Worm (Caenorhabditis elegans) whole organism, mixed stage, embryonic: ENCODE results near the gene nhr-88.

ENCODE experiments used
- M03D4.4 ChIP-seq: sonication (generic microtip); optimal IDR thresholded peaks from 2 replicates; lab custom pipeline; 2017; ENCODE audit warnings: mild to moderate bottlenecking, missing genetic modification characterization, missing compliant biosample characterization
- bed-3 ChIP-seq: fragments of 200-800 bp; sonication (Bioruptor generic); optimal IDR thresholded peaks from 3 replicates; lab custom pipeline; 2018; ENCODE audit warnings: mild to moderate bottlenecking, missing genetic modification characterization, moderate library complexity, missing compliant biosample characterization
- blmp-1 ChIP-seq: fragments of 150-350 bp; optimal IDR thresholded peaks from 2 replicates; lab custom pipeline; 2014; ENCODE audit warnings: missing biosample characterization, missing genetic modification characterization
- ceh-39 ChIP-seq: fragments of 150-350 bp; optimal IDR thresholded peaks from 2 replicates; lab custom pipeline; 2014; ENCODE audit warnings: missing biosample characterization, missing genetic modification characterization
- ceh-43 ChIP-seq: fragments of 200-800 bp; sonication (Bioruptor generic); optimal IDR thresholded peaks from 2 replicates; lab custom pipeline; 2018; ENCODE audit warnings: mild to moderate bottlenecking, missing genetic modification characterization, moderate library complexity, missing compliant biosample characterization
- ceh-83 ChIP-seq: fragments of 200-800 bp; sonication (Bioruptor generic); optimal IDR thresholded peaks from 2 replicates; lab custom pipeline; 2018; ENCODE audit warnings: mild to moderate bottlenecking, missing genetic modification characterization, missing compliant biosample characterization
- ces-1 ChIP-seq: fragments of 150-350 bp; optimal IDR thresholded peaks from 2 replicates; lab custom pipeline; 2014; ENCODE audit warnings: missing biosample characterization, missing genetic modification reagents, missing genetic modification characterization
- cnd-1 ChIP-seq: fragments of 200-800 bp; sonication (Bioruptor generic); optimal IDR thresholded peaks from 2 replicates; lab custom pipeline; 2018; ENCODE audit warnings: mild to moderate bottlenecking, missing genetic modification characterization, missing compliant biosample characterization
- drap-1 ChIP-seq: fragments of 200-800 bp; sonication (Bioruptor generic); optimal IDR thresholded peaks from 3 replicates; lab custom pipeline; 2018; ENCODE audit warnings: mild to moderate bottlenecking, missing genetic modification characterization, missing compliant biosample characterization
- elt-3 ChIP-seq: fragments of 150-350 bp; optimal IDR thresholded peaks from 2 replicates; lab custom pipeline; 2014; ENCODE audit warnings: missing biosample characterization, missing genetic modification characterization
- flh-1 ChIP-seq: fragments of 200-800 bp; sonication (Bioruptor generic); optimal IDR thresholded peaks from 2 replicates; lab custom pipeline; 2018; ENCODE audit warnings: mild to moderate bottlenecking, missing genetic modification characterization, moderate library complexity, missing compliant biosample characterization
- ham-2 ChIP-seq: fragments of 200-800 bp; sonication (Bioruptor generic); optimal IDR thresholded peaks from 2 replicates; lab custom pipeline; 2018; ENCODE audit warnings: mild to moderate bottlenecking, missing genetic modification characterization, missing compliant biosample characterization
- hlh-1 ChIP-seq: fragments of 150-350 bp; optimal IDR thresholded peaks from 2 replicates; lab custom pipeline; 2014; ENCODE audit warnings: missing biosample characterization, missing genetic modification reagents, missing genetic modification characterization
- lin-13 ChIP-seq: fragments of 150-350 bp; optimal IDR thresholded peaks from 2 replicates; lab custom pipeline; 2014; ENCODE audit warnings: missing biosample characterization, missing genetic modification characterization
- lin-32 ChIP-seq: fragments of 200-800 bp; sonication (Bioruptor generic); optimal IDR thresholded peaks from 2 replicates; lab custom pipeline; 2018; ENCODE audit warnings: mild to moderate bottlenecking, missing genetic modification characterization, missing compliant biosample characterization
- lsy-2 ChIP-seq: fragments of 150-350 bp; optimal IDR thresholded peaks from 2 replicates; lab custom pipeline; 2014; ENCODE audit warnings: missing biosample characterization, missing genetic modification characterization
- mab-5 ChIP-seq: fragments of 150-350 bp; optimal IDR thresholded peaks from 2 replicates; lab custom pipeline; 2014; ENCODE audit warnings: missing biosample characterization, missing genetic modification characterization
- mep-1 ChIP-seq: fragments of 150-350 bp; optimal IDR thresholded peaks from 2 replicates; lab custom pipeline; 2017; ENCODE audit warnings: missing biosample characterization, missing genetic modification reagents, missing genetic modification characterization, inconsistent platforms
- mls-2 ChIP-seq: sonication (generic microtip); optimal IDR thresholded peaks from 2 replicates; lab custom pipeline; 2016; ENCODE audit warnings: mild to moderate bottlenecking, missing genetic modification characterization, moderate library complexity, missing compliant biosample characterization
- nhr-12 ChIP-seq: fragments of 150-350 bp; optimal IDR thresholded peaks from 2 replicates; lab custom pipeline; 2014; ENCODE audit warnings: missing biosample characterization, missing genetic modification characterization
- nhr-2 ChIP-seq: fragments of 150-350 bp; optimal IDR thresholded peaks from 2 replicates; lab custom pipeline; 2014; ENCODE audit warnings: missing biosample characterization, missing genetic modification characterization
- nhr-237 ChIP-seq: fragments of 150-350 bp; optimal IDR thresholded peaks from 2 replicates; lab custom pipeline; 2014; ENCODE audit warnings: missing biosample characterization, missing genetic modification characterization
- nhr-28 ChIP-seq: fragments of 150-350 bp; optimal IDR thresholded peaks from 2 replicates; lab custom pipeline; 2014; ENCODE audit warnings: missing biosample characterization, missing genetic modification characterization
- nhr-76 ChIP-seq: sonication (generic microtip); optimal IDR thresholded peaks from 2 replicates; lab custom pipeline; 2017; ENCODE audit warnings: missing biosample characterization, missing genetic modification characterization
- pha-4 ChIP-seq: fragments of 150-350 bp; optimal IDR thresholded peaks from 2 replicates; lab custom pipeline; 2018; ENCODE audit warnings: missing biosample characterization, missing genetic modification reagents, missing genetic modification characterization
- sptf-1 ChIP-seq: sonication (generic microtip); optimal IDR thresholded peaks from 2 replicates; lab custom pipeline; 2017; ENCODE audit warnings: mild to moderate bottlenecking, missing genetic modification characterization, moderate library complexity, missing compliant biosample characterization
- tbx-8 ChIP-seq: fragments of 200-800 bp; sonication (Bioruptor generic); optimal IDR thresholded peaks from 2 replicates; lab custom pipeline; 2018; ENCODE audit warnings: mild to moderate bottlenecking, missing genetic modification characterization, moderate library complexity, missing compliant biosample characterization
- unc-120 ChIP-seq: sonication (generic microtip); optimal IDR thresholded peaks from 2 replicates; lab custom pipeline; 2017; ENCODE audit warnings: missing genetic modification characterization, missing compliant biosample characterization; ENCODE audit not compliant: poor library complexity, severe bottlenecking
- unc-39 ChIP-seq: fragments of 150-350 bp; optimal IDR thresholded peaks from 2 replicates; lab custom pipeline; 2014; ENCODE audit warnings: missing biosample characterization, missing genetic modification characterization
- unc-62 ChIP-seq: fragments of 150-350 bp; optimal IDR thresholded peaks from 2 replicates; lab custom pipeline; 2014; ENCODE audit warnings: missing biosample characterization, missing genetic modification reagents, missing genetic modification characterization
- zip-8 ChIP-seq: fragments of 150-350 bp; optimal IDR thresholded peaks from 2 replicates; lab custom pipeline; 2014; ENCODE audit warnings: missing biosample characterization, missing genetic modification characterization
- ztf-11 ChIP-seq: fragments of 150-350 bp; optimal IDR thresholded peaks from 2 replicates; lab custom pipeline; 2014; ENCODE audit warnings: missing biosample characterization, missing genetic modification characterization

The nhr-88 gene

DNA sequence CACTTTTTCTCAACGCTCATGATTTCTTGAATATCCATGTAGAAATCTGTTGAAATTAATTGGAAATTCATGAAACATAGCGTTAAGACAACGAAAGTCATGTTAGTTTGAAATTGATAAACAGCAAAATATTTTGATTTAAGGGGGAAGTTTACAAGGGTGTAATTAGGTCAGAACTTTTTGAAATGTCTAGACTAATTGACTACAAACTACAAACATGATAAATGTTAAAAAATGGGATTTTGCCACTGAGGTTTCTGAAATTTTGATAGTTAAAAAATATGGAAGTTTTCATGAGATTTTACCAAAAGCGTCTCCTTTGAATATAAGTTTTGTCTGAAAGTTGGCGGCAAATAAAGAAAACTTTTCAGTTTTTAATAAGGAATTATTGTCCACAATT is 38.6 kb upstream of the nhr-88 start, which contains the start of gene irld-65:
irld-65 (minus strand) TSS at position 101 of the 400 bp plus-strand sequence.
- TF ChIP-seq lin-32 (GFP tag; lab: Kevin White, UChicago) (no peak), flh-1 (GFP tag; lab: Kevin White, UChicago) (no peak), zip-8 (tag; lab: Kevin White, UChicago) (no peak), M03D4.4 (tag; lab: Kevin White, UChicago) (no peak)
- TF ChIP-seq, all 35 proteins: peak for 0

DNA sequence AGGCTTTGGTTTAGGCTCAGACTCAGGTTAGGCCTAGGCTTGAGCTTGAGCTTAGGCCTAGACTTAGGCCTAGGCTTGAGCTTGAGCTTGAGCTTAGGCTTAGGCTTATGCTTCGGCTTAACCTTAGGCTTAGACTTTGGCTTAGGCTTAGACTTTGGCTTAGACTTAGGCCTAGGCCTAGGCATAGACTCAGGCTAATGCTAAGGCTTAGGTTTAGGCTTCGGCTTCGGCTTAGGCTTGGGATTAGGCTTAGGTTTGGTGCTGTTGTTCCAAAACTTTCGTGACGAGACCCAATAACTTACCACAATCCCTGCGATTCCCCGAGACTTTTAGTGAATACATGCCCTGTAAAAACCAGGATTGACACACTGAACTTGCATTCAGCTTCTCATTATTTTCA is 36.8 kb upstream of the nhr-88 start:
- no peak for TF ChIP-seq lin-13 (tag; lab: Kevin White, UChicago)

DNA sequence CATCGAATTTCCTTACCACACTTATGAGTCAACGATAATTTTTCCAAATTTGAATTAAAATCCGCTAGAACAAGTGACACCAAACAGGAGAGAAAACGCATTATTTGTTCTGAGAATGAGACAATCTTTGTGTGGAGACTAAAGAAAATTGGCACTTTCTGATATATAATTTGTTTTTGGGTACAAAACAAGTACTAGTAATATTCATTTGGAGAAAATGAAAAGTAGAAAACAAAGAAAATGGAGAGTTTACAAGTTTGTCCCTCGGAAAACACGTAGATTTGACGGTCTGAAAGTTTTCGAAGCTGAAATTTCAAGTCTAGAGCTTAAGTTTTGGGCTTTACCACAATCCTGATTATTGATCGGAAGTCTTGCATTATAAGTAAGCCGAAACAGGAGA is 35.7 kb upstream of the nhr-88 start, which contains the start of gene irld-66:
irld-66 (minus strand) TSS at position 101 of the 400 bp plus-strand sequence.
- TF ChIP-seq nhr-28 (tag; lab: Kevin White, UChicago) (no peak), drap-1 (no peak), lin-32 (GFP tag; lab: Kevin White, UChicago) (no peak), nhr-12 (tag; lab: Kevin White, UChicago) (no peak), elt-3 (no peak), lin-13 (tag; lab: Kevin White, UChicago) (no peak), mab-5 (tag; lab: Kevin White, UChicago) (no peak), mls-2 (tag; lab: Kevin White, UChicago) (no peak), nhr-76 (tag; lab: Kevin White, UChicago) (no peak), cnd-1 (tag; lab: Kevin White, UChicago) (no peak), ceh-43 (GFP tag; lab: Kevin White, UChicago) (no peak), sptf-1 (no peak), blmp-1 (tag; lab: Kevin White, UChicago) (no peak), ztf-11 (no peak), ces-1 (GFP tag; lab: Kevin White, UChicago) (no peak), M03D4.4 (tag; lab: Kevin White, UChicago) (no peak), bed-3 (GFP tag; lab: Kevin White, UChicago) (no peak), hlh-1 (tag; lab: Kevin White, UChicago) (no peak), mep-1 (no peak), ceh-83 (GFP tag; lab: Kevin White, UChicago) (no peak)

DNA sequence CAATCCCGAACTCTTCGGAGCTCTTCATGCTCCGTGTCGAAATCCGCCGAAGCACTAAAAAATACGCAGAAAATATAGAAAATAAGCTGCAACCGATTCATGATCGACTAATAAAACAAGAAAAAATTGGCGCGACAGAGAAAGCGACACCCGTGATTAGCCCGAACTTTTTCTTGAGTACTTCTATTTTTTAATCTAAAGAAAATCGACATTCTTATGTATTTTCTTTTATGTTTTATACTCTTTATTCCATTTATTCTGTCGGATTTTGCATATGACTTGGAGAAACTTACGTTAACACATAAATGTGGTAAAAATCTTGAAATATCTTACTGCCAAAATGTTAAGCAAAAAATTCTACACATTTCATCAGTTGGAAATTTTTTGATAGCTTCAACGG is 32.5 kb upstream of the nhr-88 start, which contains the start of the genes irld-50 and irld-49:
irld-50 (minus strand) TSS at position 101 of the 400 bp plus-strand sequence.
irld-49 (plus strand) TSS at position 211 of the 400 bp plus-strand sequence.
- TF ChIP-seq M03D4.4 (tag; lab: Kevin White, UChicago) (no peak), mab-5 (tag; lab: Kevin White, UChicago) (no peak), unc-39 (tag; lab: Kevin White, UChicago) (no peak), ham-2 (no peak), ztf-11 (no peak), cnd-1 (tag; lab: Kevin White, UChicago) (no peak), bed-3 (GFP tag; lab: Kevin White, UChicago) (no peak)

DNA sequence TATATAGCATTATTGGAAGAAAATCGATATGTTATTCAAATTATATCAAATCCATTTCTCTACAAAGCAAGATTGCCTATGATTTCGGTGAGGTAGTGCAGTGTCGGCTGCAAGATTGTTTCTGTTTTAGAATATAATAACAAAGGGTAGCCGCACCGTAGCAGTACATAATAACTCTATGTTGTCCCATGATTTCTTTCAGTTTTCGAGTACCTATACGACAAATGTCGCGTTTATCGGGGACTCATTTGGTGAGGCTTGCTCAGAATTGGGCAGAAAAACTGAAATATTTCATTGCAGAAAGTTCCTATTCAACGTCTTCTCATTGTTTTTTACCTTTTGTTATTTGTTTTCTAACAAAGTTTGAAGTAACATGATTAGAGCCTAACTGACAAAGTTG is 30.0 kb upstream of the nhr-88 start, which contains the start of gene srw-79:
srw-79 (plus strand) TSS at position 301 of the 400 bp plus-strand sequence.
- TF ChIP-seq drap-1: no peak
- no peak for TF ChIP-seq ceh-39 (tag; lab: Kevin White, UChicago)
- no peak for TF ChIP-seq unc-39 (tag; lab: Kevin White, UChicago)
- TF ChIP-seq ceh-83 (GFP tag; lab: Kevin White, UChicago): no peak
- TF ChIP-seq blmp-1 (tag; lab: Kevin White, UChicago): no peak
- TF ChIP-seq nhr-2 (tag; lab: Kevin White, UChicago): no peak
- TF ChIP-seq unc-62 (GFP tag; lab: Kevin White, UChicago): no peak
- no peak for TF ChIP-seq lin-13 (tag; lab: Kevin White, UChicago)
- no peak for TF ChIP-seq tbx-8 (GFP tag; lab: Kevin White, UChicago)
- TF ChIP-seq nhr-76 (tag; lab: Kevin White, UChicago): no peak
- TF ChIP-seq nhr-237 (tag; lab: Kevin White, UChicago): no peak
- TF ChIP-seq nhr-28 (tag; lab: Kevin White, UChicago): no peak
- TF ChIP-seq, all 35 proteins: peak for 0

DNA sequence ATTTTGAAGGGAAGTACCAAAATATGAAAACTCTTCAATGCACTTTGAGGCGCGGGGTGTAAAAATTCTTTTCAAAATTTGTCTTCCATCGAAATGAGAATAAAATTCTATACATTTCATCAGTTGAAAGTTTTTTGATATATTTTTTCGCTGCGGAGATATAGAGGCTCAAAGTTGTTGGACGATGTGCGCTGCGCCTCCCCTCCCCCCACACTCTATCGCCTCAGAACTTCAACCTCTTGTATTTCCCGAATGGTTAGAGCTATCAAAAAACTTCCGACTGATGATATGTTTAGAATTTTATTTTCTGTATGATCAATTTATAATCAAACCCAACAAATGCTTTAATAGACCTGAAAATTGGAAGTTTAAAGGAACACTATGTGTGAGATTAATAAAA is 27.8 kb upstream of the nhr-88 start:
- TF ChIP-seq nhr-2 (tag; lab: Kevin White, UChicago) (no peak), unc-120 (tag; lab: Kevin White, UChicago) (no peak), lin-13 (tag; lab: Kevin White, UChicago) (no peak), unc-39 (tag; lab: Kevin White, UChicago) (no peak), zip-8 (tag; lab: Kevin White, UChicago) (no peak), ham-2 (no peak), pha-4 (tag; lab: Kevin White, UChicago) (no peak), blmp-1 (tag; lab: Kevin White, UChicago) (no peak), mls-2 (tag; lab: Kevin White, UChicago) (no peak), tbx-8 (GFP tag; lab: Kevin White, UChicago) (no peak), bed-3 (GFP tag; lab: Kevin White, UChicago) (no peak), mab-5 (tag; lab: Kevin White, UChicago) (no peak), ceh-83 (GFP tag; lab: Kevin White, UChicago) (no peak), nhr-12 (tag; lab: Kevin White, UChicago) (no peak), lsy-2 (tag; lab: Kevin White, UChicago) (no peak), unc-62 (GFP tag; lab: Kevin White, UChicago) (no peak), nhr-237 (tag; lab: Kevin White, UChicago) (no peak)
- TF ChIP-seq, all 35 proteins: peak for 0
